Worm (Caenorhabditis elegans) whole organism, midembryonic: Measurements from ENCODE around the gene hsb-1.

ENCODE experiments used
- T22C8.4 ChIP-seq: fragments of 200-800 bp; sonication (Bioruptor generic); IDR thresholded peaks from 2 replicates; pipeline ENCODE4 v1.3.6; 2022; ENCODE audit warnings: missing genetic modification characterization, missing compliant biosample characterization
- cog-1 ChIP-seq: sonication (generic microtip); optimal IDR thresholded peaks from 2 replicates; lab custom pipeline; 2016; ENCODE audit warnings: missing genetic modification characterization, missing compliant biosample characterization
- flt-1 ChIP-seq: fragments of 200-800 bp; sonication (Bioruptor generic); IDR thresholded peaks from 2 replicates; pipeline ENCODE4 v1.3.6; 2022; ENCODE audit warnings: missing genetic modification characterization, missing compliant biosample characterization
- klf-2 ChIP-seq: fragments of 200-800 bp; sonication (Bioruptor generic); conservative IDR thresholded peaks from 2 replicates; pipeline ENCODE4 v1.3.6; 2022; ENCODE audit warnings: missing genetic modification reagents, missing genetic modification characterization, missing compliant biosample characterization
- med-1 ChIP-seq: sonication (generic microtip); optimal IDR thresholded peaks from 2 replicates; lab custom pipeline; 2017; ENCODE audit warnings: missing genetic modification characterization, mild to moderate bottlenecking, missing compliant biosample characterization, antibody characterized with exemption, missing genetic modification reagents; ENCODE audit not compliant: insufficient read depth
- ref-1 ChIP-seq: fragments of 200-800 bp; sonication (Bioruptor generic); conservative IDR thresholded peaks from 2 replicates; pipeline ENCODE4 v1.3.6; 2022; ENCODE audit warnings: missing genetic modification reagents, missing genetic modification characterization, missing compliant biosample characterization
- tab-1 ChIP-seq: fragments of 200-800 bp; sonication (Bioruptor generic); IDR thresholded peaks from 2 replicates; pipeline ENCODE4 v1.3.6; 2022; ENCODE audit warnings: missing genetic modification characterization, missing compliant biosample characterization
- ztf-23 ChIP-seq: fragments of 200-800 bp; sonication (Bioruptor generic); IDR thresholded peaks from 2 replicates; pipeline ENCODE4 v1.3.6; 2022; ENCODE audit warnings: missing genetic modification reagents, missing genetic modification characterization, missing compliant biosample characterization
- ztf-29 ChIP-seq: fragments of 200-800 bp; sonication (Bioruptor generic); IDR thresholded peaks from 2 replicates; pipeline ENCODE4 v1.3.6; 2022; ENCODE audit warnings: missing genetic modification reagents, missing genetic modification characterization, missing compliant biosample characterization

The hsb-1 gene

ce11 chrIV:12567176-12567892 lies at the start of gene hsb-1, which contains the start of gene let-99:
hsb-1 (minus strand) TSS chrIV:12567226.
let-99 (plus strand) TSS chrIV:12567842.
- TF ChIP-seq ztf-29 (GFP tag; lab: Robert Waterston, UW): no peak
- TF ChIP-seq med-1 (GFP tag; lab: Kevin White, UChicago): no peak
- no peak for TF ChIP-seq klf-2 (GFP tag; lab: Robert Waterston, UW)
- TF ChIP-seq cog-1 (tag; lab: Kevin White, UChicago): no peak
- TF ChIP-seq ztf-23 (GFP tag; lab: Robert Waterston, UW): no peak
- no peak for TF ChIP-seq tab-1
- TF ChIP-seq flt-1: no peak
- TF ChIP-seq ref-1 (GFP tag; lab: Robert Waterston, UW): no peak
- TF ChIP-seq T22C8.4 (GFP tag; lab: Robert Waterston, UW): no peak

DNA sequence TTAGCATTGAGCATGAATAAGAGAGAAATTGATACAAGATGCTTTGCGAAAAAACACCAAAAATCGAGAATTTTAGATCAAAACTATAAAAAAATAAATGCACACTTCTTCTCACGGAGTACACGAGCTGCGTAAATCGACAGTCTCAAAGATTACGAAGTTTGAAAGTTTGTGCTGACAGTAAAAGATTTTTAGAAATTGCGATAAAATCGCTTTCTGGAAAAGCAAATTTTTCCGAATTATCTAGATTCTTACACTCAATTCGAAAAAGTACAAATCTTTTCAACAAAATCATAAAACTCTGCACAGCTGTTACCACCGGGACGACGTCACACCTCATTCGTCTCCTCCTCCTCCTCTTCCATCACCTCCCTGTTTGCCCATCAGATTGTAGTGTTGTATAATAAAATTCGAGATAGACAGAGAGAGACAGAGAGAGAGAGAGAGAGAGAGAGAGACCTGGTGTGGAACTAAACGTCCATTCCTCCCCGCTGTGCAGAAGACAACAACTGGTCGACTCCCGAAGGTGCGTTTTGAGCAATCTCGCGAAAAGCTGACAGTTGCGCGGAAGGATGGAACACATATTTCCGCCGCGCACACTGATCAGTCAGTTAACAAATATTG lies 48.2 kb upstream of the hsb-1 start:
- peak; percentile 30 for TF ChIP-seq cog-1 (tag; lab: Kevin White, UChicago)
- TF ChIP-seq ref-1 (GFP tag; lab: Robert Waterston, UW): no peak
- no peak for TF ChIP-seq ztf-29 (GFP tag; lab: Robert Waterston, UW)
- TF ChIP-seq flt-1: 0 out of 2 replicates have a peak, but pooled peaks have one; percentile 37

ce11 chrIV:12614624-12615023 lies 47.6 kb upstream of the hsb-1 start, which contains the start of gene efa-6:
efa-6 (minus strand) TSS chrIV:12614724.
- no peak for TF ChIP-seq cog-1 (tag; lab: Kevin White, UChicago)
- TF ChIP-seq ref-1 (GFP tag; lab: Robert Waterston, UW): no peak
- TF ChIP-seq tab-1: no peak
- no peak for TF ChIP-seq klf-2 (GFP tag; lab: Robert Waterston, UW)
- no peak for TF ChIP-seq flt-1
- TF ChIP-seq ztf-29 (GFP tag; lab: Robert Waterston, UW): no peak
- TF ChIP-seq med-1 (GFP tag; lab: Kevin White, UChicago): no peak
- TF ChIP-seq ztf-23 (GFP tag; lab: Robert Waterston, UW): no peak
- TF ChIP-seq T22C8.4 (GFP tag; lab: Robert Waterston, UW): no peak

ce11 chrIV:12605401-12605800 lies 38.4 kb upstream of the hsb-1 start, which contains the start of gene Y55D9A.2:
Y55D9A.2 (minus strand) TSS chrIV:12605431.
- TF ChIP-seq ref-1 (GFP tag; lab: Robert Waterston, UW) (no peak), cog-1 (tag; lab: Kevin White, UChicago) (no peak), ztf-23 (GFP tag; lab: Robert Waterston, UW) (no peak), flt-1 (0 out of 2 replicates have a peak, but pooled peaks have one; percentile 40), klf-2 (GFP tag; lab: Robert Waterston, UW) (no peak)

- TF ChIP-seq ztf-29 (GFP tag; lab: Robert Waterston, UW) (no peak), ref-1 (GFP tag; lab: Robert Waterston, UW) (no peak), med-1 (GFP tag; lab: Kevin White, UChicago) (no peak), cog-1 (tag; lab: Kevin White, UChicago) (no peak), T22C8.4 (GFP tag; lab: Robert Waterston, UW) (no peak), flt-1 (no peak), ztf-23 (GFP tag; lab: Robert Waterston, UW) (no peak), tab-1 (no peak), klf-2 (GFP tag; lab: Robert Waterston, UW) (no peak)
Measured at ce11 chrIV:12600941-12601340, 33.9 kb upstream of the hsb-1 start.

DNA sequence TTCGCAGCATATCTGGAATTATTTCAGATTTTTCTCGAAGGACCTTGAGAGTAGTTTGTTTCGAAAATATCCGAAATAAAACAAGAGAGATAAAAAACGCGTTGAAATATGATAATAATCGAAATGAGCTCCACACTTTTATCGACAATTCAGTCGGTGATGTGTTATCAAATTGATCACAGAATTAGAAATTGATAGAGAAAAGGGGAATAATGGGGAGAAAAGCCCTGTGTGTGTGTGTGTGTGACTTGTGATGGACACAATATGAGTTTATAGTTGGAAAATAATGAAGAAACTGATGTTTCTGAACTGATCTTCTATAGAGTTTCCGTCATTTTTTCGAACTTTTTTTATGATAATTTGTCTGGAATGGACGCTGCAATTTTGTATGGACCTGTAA lies 32.1 kb upstream of the hsb-1 start, which contains the start of gene pgp-1:
TSS of gene pgp-1 (minus strand) at position 12 of the 400 bp plus-strand sequence.
- no peak for TF ChIP-seq ztf-29 (GFP tag; lab: Robert Waterston, UW)

DNA sequence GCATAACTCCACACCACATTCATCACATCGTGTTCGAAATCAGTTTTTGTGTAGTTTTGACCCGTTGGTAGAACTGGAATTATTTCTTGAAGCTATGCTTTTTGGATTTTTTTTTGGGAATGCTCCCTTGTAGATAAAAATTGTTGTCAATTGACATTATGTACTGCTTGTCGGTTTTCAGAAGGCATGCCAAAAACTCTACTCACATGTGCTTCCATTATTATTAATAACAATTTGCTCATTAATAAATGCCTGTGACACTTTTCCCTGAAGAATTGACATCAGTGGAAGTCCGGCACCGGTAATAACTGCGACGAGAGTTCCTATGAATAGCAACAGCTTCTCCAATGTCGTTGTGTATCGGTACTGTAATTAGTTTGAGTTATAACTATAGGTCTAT lies 29.9 kb upstream of the hsb-1 start:
- TF ChIP-seq T22C8.4 (GFP tag; lab: Robert Waterston, UW) (no peak), flt-1 (no peak), klf-2 (GFP tag; lab: Robert Waterston, UW) (no peak), ztf-29 (GFP tag; lab: Robert Waterston, UW) (no peak), cog-1 (tag; lab: Kevin White, UChicago) (no peak), tab-1 (no peak), ref-1 (GFP tag; lab: Robert Waterston, UW) (no peak), med-1 (GFP tag; lab: Kevin White, UChicago) (no peak), ztf-23 (GFP tag; lab: Robert Waterston, UW) (no peak)

ce11 chrIV:12594574-12594973 lies 27.5 kb upstream of the hsb-1 start:
- TF ChIP-seq ztf-29 (GFP tag; lab: Robert Waterston, UW) (peak; percentile 71; the same call in 1 of the 2 replicates), flt-1 (peak; percentile 63), tab-1 (peak; percentile 80), ref-1 (GFP tag; lab: Robert Waterston, UW) (peak; percentile 51; the same call in 1 of the 2 replicates), med-1 (GFP tag; lab: Kevin White, UChicago) (peak; percentile 49), klf-2 (GFP tag; lab: Robert Waterston, UW) (peak; percentile 69), cog-1 (tag; lab: Kevin White, UChicago) (peak; percentile 59), ztf-23 (GFP tag; lab: Robert Waterston, UW) (peak; percentile 88), T22C8.4 (GFP tag; lab: Robert Waterston, UW) (peak; percentile 76)

ce11 chrIV:12590373-12590772 lies 23.3 kb upstream of the hsb-1 start, which contains the start of gene cul-6:
cul-6 (minus strand) TSS chrIV:12590451.
- TF ChIP-seq med-1 (GFP tag; lab: Kevin White, UChicago): no peak
- TF ChIP-seq flt-1: no peak
- no peak for TF ChIP-seq tab-1
- no peak for TF ChIP-seq T22C8.4 (GFP tag; lab: Robert Waterston, UW)
- no peak for TF ChIP-seq ztf-29 (GFP tag; lab: Robert Waterston, UW)
- TF ChIP-seq ref-1 (GFP tag; lab: Robert Waterston, UW): no peak
- TF ChIP-seq klf-2 (GFP tag; lab: Robert Waterston, UW): no peak
- no peak for TF ChIP-seq ztf-23 (GFP tag; lab: Robert Waterston, UW)
- no peak for TF ChIP-seq cog-1 (tag; lab: Kevin White, UChicago)
